Fruit fly (Drosophila melanogaster): ENCODE measurements around the gene MME1.

MME1 gene

DNA sequence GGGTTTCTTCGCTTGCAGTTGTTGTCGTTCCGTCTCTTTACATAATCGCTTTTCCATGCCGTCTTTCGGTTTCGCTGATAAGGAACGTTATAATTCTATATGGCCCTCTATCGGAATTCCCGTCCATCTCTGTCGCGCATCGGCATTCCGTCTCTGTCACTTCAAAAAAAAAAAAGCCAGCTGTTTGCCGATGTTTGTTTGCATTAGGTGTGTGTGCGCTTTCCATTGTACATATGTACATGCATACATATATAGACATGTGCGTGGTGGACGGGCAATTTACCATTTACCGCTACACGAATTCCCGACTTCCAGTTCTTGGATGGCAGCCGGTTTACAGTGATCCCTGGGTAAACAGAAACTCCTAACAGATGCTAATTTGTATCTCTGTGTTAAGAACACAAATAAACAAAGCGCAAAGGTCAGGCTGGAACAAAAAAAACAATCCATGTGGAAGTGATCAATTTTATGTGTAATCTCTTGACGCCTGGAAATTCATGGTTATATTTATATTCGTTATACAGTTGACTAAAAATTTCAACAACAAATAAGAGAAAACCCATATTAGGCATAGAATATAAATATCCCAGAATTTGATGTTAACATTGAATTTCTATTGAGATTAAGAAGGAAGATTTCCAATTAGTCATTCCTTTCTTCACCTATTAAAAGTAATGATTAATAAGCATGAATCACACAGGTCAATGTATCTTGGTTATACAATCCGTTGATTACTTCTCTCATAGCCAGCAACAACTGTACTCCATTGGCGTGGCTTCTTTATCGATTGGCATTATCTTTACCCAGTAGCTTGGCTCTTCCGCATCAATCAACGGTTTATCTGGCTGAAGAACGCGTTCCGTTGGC lies 15.9 kb downstream of the MME1 start (continued):
- TF ChIP-seq hkb (optimal IDR thresholded peaks at IDR 0.05) (no peak), hkb (GFP tag; IDR thresholded peaks at IDR 0.05) (peak; percentile 52; the same call in 1 of the 2 replicates), ab (GFP tag; optimal IDR thresholded peaks at IDR 0.05) (no peak), zen (tag; optimal IDR thresholded peaks at IDR 0.05) (no peak), bigmax (GFP tag; optimal IDR thresholded peaks at IDR 0.05) (no peak), gsb-n (tag; optimal IDR thresholded peaks at IDR 0.05) (peak; percentile 54), h (optimal IDR thresholded peaks at IDR 0.05) (no peak), oc (tag; optimal IDR thresholded peaks at IDR 0.05) (peak; percentile 49), nerfin-1 (tag; optimal IDR thresholded peaks at IDR 0.05) (peak; percentile 41), Oaz (GFP tag; IDR thresholded peaks at IDR 0.05) (no peak), otp (GFP tag; IDR thresholded peaks at IDR 0.05) (peak; percentile 73), twi (tag; optimal IDR thresholded peaks at IDR 0.05) (peak; percentile 89), rib (GFP tag; IDR thresholded peaks at IDR 0.05) (peak; percentile 18; the same call in 1 of the 2 replicates), Sry-δ (GFP tag; optimal IDR thresholded peaks at IDR 0.05) (no peak), prd (optimal IDR thresholded peaks at IDR 0.05) (no peak), prd (GFP tag; IDR thresholded peaks at IDR 0.05) (peak; percentile 49), hth (optimal IDR thresholded peaks at IDR 0.05) (no peak), CG34422 (GFP tag; IDR thresholded peaks at IDR 0.05) (peak; percentile 27; the same call in 1 of the 3 replicates), CG14860 (GFP tag; IDR thresholded peaks at IDR 0.05; ENCODE audit: partially characterized antibody) (no peak), CG4730 (GFP tag; IDR thresholded peaks at IDR 0.05) (no peak), mam (GFP tag; optimal IDR thresholded peaks at IDR 0.05) (no peak), slp2 (GFP tag; optimal IDR thresholded peaks at IDR 0.05) (no peak), Sox102F (GFP tag; optimal IDR thresholded peaks at IDR 0.05) (peak; percentile 5), Ptx1 (GFP tag; IDR thresholded peaks at IDR 0.05) (no peak), fd102C (GFP tag; optimal IDR thresholded peaks at IDR 0.05) (peak; percentile 52), crp (GFP tag; optimal IDR thresholded peaks at IDR 0.05) (peak in 1 of 2 experiments; percentile 25), CG6689 (GFP tag; IDR thresholded peaks at IDR 0.05) (no peak), pfk (GFP tag; optimal IDR thresholded peaks at IDR 0.05) (no peak), sd (tag; optimal IDR thresholded peaks at IDR 0.05) (peak; percentile 90), CG1602 (GFP tag; optimal IDR thresholded peaks at IDR 0.05) (no peak), Nf-YC (tag; optimal IDR thresholded peaks at IDR 0.05) (no peak), CoRest (tag; optimal IDR thresholded peaks at IDR 0.05) (peak; percentile 37), CG10321 (GFP tag; IDR thresholded peaks at IDR 0.05) (peak; percentile 65; the same call in 1 of the 2 replicates), tio (GFP tag; optimal IDR thresholded peaks at IDR 0.05) (peak; percentile 25), CrebB (tag; optimal IDR thresholded peaks at IDR 0.05) (peak; percentile 28), tna (GFP tag; IDR thresholded peaks at IDR 0.05; ENCODE audit: partially characterized antibody) (no peak), Elba2 (GFP tag; optimal IDR thresholded peaks at IDR 0.05) (no peak), dan (GFP tag; IDR thresholded peaks at IDR 0.05) (no peak), CG1233 (GFP tag; optimal IDR thresholded peaks at IDR 0.05) (no peak), lov (optimal IDR thresholded peaks at IDR 0.05) (no peak), lov (GFP tag; IDR thresholded peaks at IDR 0.05) (peak; percentile 81; the same call in 1 of the 3 replicates), CG6175 (GFP tag; IDR thresholded peaks at IDR 0.05) (no peak), CG7271 (tag; optimal IDR thresholded peaks at IDR 0.05) (no peak), Atf-2 (GFP tag; optimal IDR thresholded peaks at IDR 0.05) (no peak), CG2116 (GFP tag; optimal IDR thresholded peaks at IDR 0.05) (peak; percentile 8), sna (GFP tag; IDR thresholded peaks at IDR 0.05; ENCODE audit: partially characterized antibody) (no peak), CG8290 (GFP tag; optimal IDR thresholded peaks at IDR 0.05) (no peak), CG8290 (tag; optimal IDR thresholded peaks at IDR 0.05) (peak in 1 of 2 experiments; percentile 28), eyg (GFP tag; optimal IDR thresholded peaks at IDR 0.05) (no peak), wek (GFP tag; optimal IDR thresholded peaks at IDR 0.05) (peak; percentile 41), trem (tag; optimal IDR thresholded peaks at IDR 0.05) (no peak)
